Fruit fly (Drosophila melanogaster) whole organism, wandering third instar larva: ENCODE data around the gene CG5567.

Source experiments
- CG32264 ChIP-seq: fragments of 200-800 bp; sonication (Bioruptor generic); optimal IDR thresholded peaks from 2 replicates; lab custom pipeline; 2016; ENCODE audit warnings: missing biosample characterization, missing genetic modification characterization
- CG9705 ChIP-seq: fragments of 200-800 bp; sonication (Bioruptor generic); optimal IDR thresholded peaks from 2 replicates; lab custom pipeline; 2018; ENCODE audit warnings: missing biosample characterization, mild to moderate bottlenecking, missing genetic modification characterization
- Dif ChIP-seq: fragments of 200-275, 200-300 bp; sonication (Bioruptor generic); optimal IDR thresholded peaks from 2 replicates; lab custom pipeline; 2018; ENCODE audit warnings: missing biosample characterization, missing genetic modification characterization; ENCODE audit not compliant: partially characterized antibody
- HLH106 ChIP-seq: fragments of 200-800 bp; optimal IDR thresholded peaks from 3 replicates; lab custom pipeline; 2019; ENCODE audit warnings: missing biosample characterization, mild to moderate bottlenecking, missing genetic modification characterization, moderate library complexity
- N ChIP-seq: fragments of >200 bp; optimal IDR thresholded peaks from 2 replicates; lab custom pipeline; 2018; ENCODE audit warnings: missing biosample characterization, missing external identifiers, missing genetic modification characterization
- OdsH ChIP-seq: fragments of 200-800 bp; sonication (Bioruptor generic); optimal IDR thresholded peaks from 2 replicates; lab custom pipeline; 2016; ENCODE audit warnings: missing biosample characterization, mild to moderate bottlenecking, missing genetic modification characterization
- Rel ChIP-seq, 2 experiments: fragments of 200-800 bp; sonication (Bioruptor generic) in 1 of 2; optimal IDR thresholded peaks; 2 replicates in 1 of 2; 3 replicates in 1 of 2; lab custom pipeline; 2016 to 2019; ENCODE audit warnings: mild to moderate bottlenecking in 2 of 2, missing biosample characterization in 2 of 2, missing genetic modification characterization in 2 of 2, moderate library complexity in 1 of 2
- br ChIP-seq: fragments of 200-800 bp; sonication (Bioruptor generic); optimal IDR thresholded peaks from 2 replicates; lab custom pipeline; 2016; ENCODE audit warnings: missing biosample characterization, missing genetic modification characterization
- brk ChIP-seq: fragments of 200-800 bp; sonication (Bioruptor generic); optimal IDR thresholded peaks from 2 replicates; lab custom pipeline; 2016; ENCODE audit warnings: missing biosample characterization, mild to moderate bottlenecking, missing genetic modification characterization
- ey ChIP-seq: fragments of 200-800 bp; sonication (Bioruptor generic); optimal IDR thresholded peaks from 2 replicates; lab custom pipeline; 2016; ENCODE audit warnings: missing biosample characterization, missing genetic modification characterization
- foxo ChIP-seq, 2 experiments: fragments of 200-800 bp; sonication (Bioruptor generic); optimal IDR thresholded peaks; 2 replicates in 1 of 2; 3 replicates in 1 of 2; lab custom pipeline; 2016 to 2017; ENCODE audit warnings: missing biosample characterization in 2 of 2, missing genetic modification characterization in 2 of 2
- jim ChIP-seq: fragments of 175-275, 200-325 bp; sonication (Bioruptor generic); optimal IDR thresholded peaks from 2 replicates; lab custom pipeline; 2016; ENCODE audit warnings: missing biosample characterization, mild to moderate bottlenecking, missing genetic modification characterization
- pan ChIP-seq: fragments of >200 bp; optimal IDR thresholded peaks from 2 replicates; lab custom pipeline; 2017
- sage ChIP-seq: fragments of 200-800 bp; sonication (Bioruptor generic); optimal IDR thresholded peaks from 2 replicates; lab custom pipeline; 2016; ENCODE audit warnings: missing biosample characterization, mild to moderate bottlenecking, missing genetic modification characterization
- usp ChIP-seq: fragments of >200 bp; optimal IDR thresholded peaks from 2 replicates; lab custom pipeline; 2017; ENCODE audit warnings: missing biosample characterization, missing genetic modification characterization

The CG5567 gene

DNA sequence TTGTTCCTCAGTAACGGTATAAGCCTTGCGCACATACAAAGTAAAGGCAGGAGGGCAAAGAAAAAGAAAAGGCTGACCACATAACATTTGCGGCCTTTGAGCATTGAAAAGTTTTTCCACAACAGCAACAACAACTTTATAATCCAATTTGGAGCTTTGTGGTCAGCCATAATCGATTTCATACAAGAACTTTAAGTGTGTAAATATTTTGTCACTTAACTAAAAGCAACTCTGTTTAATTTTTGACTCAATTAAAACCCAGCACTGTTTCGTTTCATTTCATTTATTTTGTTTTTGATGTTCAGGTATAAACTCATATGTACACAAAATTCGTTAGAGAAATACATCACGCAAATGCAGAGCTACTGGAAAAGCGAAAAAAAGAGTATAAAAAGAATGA, 45.9 kb downstream of the CG5567 start, which contains the start of gene CG42816:
Gene CG42816 (minus strand): TSS at position 101 of the 400 bp plus-strand sequence.
- TF ChIP-seq HLH106 (no peak), CG32264 (GFP tag; lab: Kevin White, UChicago) (no peak), CG9705 (no peak), foxo (GFP tag; optimal IDR thresholded peaks at IDR 0.05; lab: Kevin White, UChicago) (no peak), N (no peak), sage (GFP tag; lab: Kevin White, UChicago) (no peak), pan (lab: Kevin White, UChicago) (no peak), br (GFP tag; lab: Kevin White, UChicago) (no peak), OdsH (GFP tag; lab: Kevin White, UChicago) (no peak), jim (GFP tag; lab: Kevin White, UChicago) (no peak), brk (GFP tag; lab: Kevin White, UChicago) (no peak), usp (GFP tag; lab: Kevin White, UChicago) (no peak), ey (GFP tag; lab: Kevin White, UChicago) (no peak), Dif (no peak), Rel (GFP tag; optimal IDR thresholded peaks at IDR 0.05; lab: Kevin White, UChicago) (no peak), Rel (tag; optimal IDR thresholded peaks at IDR 0.05; lab: Kevin White, UChicago) (no peak)
